Worm (Caenorhabditis elegans) whole organism, midembryonic: ENCODE measurements around the gene glb-32.

Experiments
- T22C8.4 ChIP-seq: fragments of 200-800 bp; sonication (Bioruptor generic); IDR thresholded peaks from 2 replicates; pipeline ENCODE4 v1.3.6; 2022; ENCODE audit warnings: missing genetic modification characterization, missing compliant biosample characterization
- cog-1 ChIP-seq: sonication (generic microtip); optimal IDR thresholded peaks from 2 replicates; lab custom pipeline; 2016; ENCODE audit warnings: missing genetic modification characterization, missing compliant biosample characterization
- flt-1 ChIP-seq: fragments of 200-800 bp; sonication (Bioruptor generic); IDR thresholded peaks from 2 replicates; pipeline ENCODE4 v1.3.6; 2022; ENCODE audit warnings: missing genetic modification characterization, missing compliant biosample characterization
- klf-2 ChIP-seq: fragments of 200-800 bp; sonication (Bioruptor generic); conservative IDR thresholded peaks from 2 replicates; pipeline ENCODE4 v1.3.6; 2022; ENCODE audit warnings: missing genetic modification reagents, missing genetic modification characterization, missing compliant biosample characterization
- med-1 ChIP-seq: sonication (generic microtip); optimal IDR thresholded peaks from 2 replicates; lab custom pipeline; 2017; ENCODE audit warnings: missing genetic modification characterization, mild to moderate bottlenecking, missing compliant biosample characterization, antibody characterized with exemption, missing genetic modification reagents; ENCODE audit not compliant: insufficient read depth
- ref-1 ChIP-seq: fragments of 200-800 bp; sonication (Bioruptor generic); conservative IDR thresholded peaks from 2 replicates; pipeline ENCODE4 v1.3.6; 2022; ENCODE audit warnings: missing genetic modification reagents, missing genetic modification characterization, missing compliant biosample characterization
- tab-1 ChIP-seq: fragments of 200-800 bp; sonication (Bioruptor generic); IDR thresholded peaks from 2 replicates; pipeline ENCODE4 v1.3.6; 2022; ENCODE audit warnings: missing genetic modification characterization, missing compliant biosample characterization
- ztf-23 ChIP-seq: fragments of 200-800 bp; sonication (Bioruptor generic); IDR thresholded peaks from 2 replicates; pipeline ENCODE4 v1.3.6; 2022; ENCODE audit warnings: missing genetic modification reagents, missing genetic modification characterization, missing compliant biosample characterization
- ztf-29 ChIP-seq: fragments of 200-800 bp; sonication (Bioruptor generic); IDR thresholded peaks from 2 replicates; pipeline ENCODE4 v1.3.6; 2022; ENCODE audit warnings: missing genetic modification reagents, missing genetic modification characterization, missing compliant biosample characterization

glb-32 gene

ce11 chrV:5107816-5108215 is 18.5 kb upstream of the glb-32 start, which contains the start of gene srab-3:
TSS of gene srab-3 (minus strand) at chrV:5107916.
- TF ChIP-seq cog-1 (no peak), tab-1 (no peak)

ce11 chrV:5104934-5105333 is 15.6 kb upstream of the glb-32 start, which contains the start of gene srab-2:
TSS of gene srab-2 (minus strand) at chrV:5105034.
- TF ChIP-seq tab-1 (no peak), flt-1 (GFP tag; lab: Robert Waterston, UW) (no peak), ref-1 (GFP tag; lab: Robert Waterston, UW) (no peak), T22C8.4 (GFP tag; lab: Robert Waterston, UW) (no peak), ztf-23 (GFP tag; lab: Robert Waterston, UW) (no peak), klf-2 (GFP tag; lab: Robert Waterston, UW) (no peak), cog-1 (no peak)

ce11 chrV:5102017-5102416 is 12.7 kb upstream of the glb-32 start, which contains the start of gene srab-1:
TSS of gene srab-1 (minus strand) at chrV:5102117.
- TF ChIP-seq klf-2 (GFP tag; lab: Robert Waterston, UW) (no peak), ztf-23 (GFP tag; lab: Robert Waterston, UW) (no peak), ztf-29 (GFP tag; lab: Robert Waterston, UW) (no peak), T22C8.4 (GFP tag; lab: Robert Waterston, UW) (no peak), flt-1 (GFP tag; lab: Robert Waterston, UW) (no peak), tab-1 (no peak), cog-1 (no peak), ref-1 (GFP tag; lab: Robert Waterston, UW) (no peak), med-1 (no peak)

- no peak for TF ChIP-seq cog-1
- no peak for TF ChIP-seq tab-1
Measured at ce11 chrV:5098925-5099324, 9.6 kb upstream of the glb-32 start, which contains the start of gene unc-46. TSS of gene unc-46 (minus strand) at chrV:5099025.

- TF ChIP-seq T22C8.4 (GFP tag; lab: Robert Waterston, UW) (no peak), cog-1 (no peak), klf-2 (GFP tag; lab: Robert Waterston, UW) (no peak), flt-1 (GFP tag; lab: Robert Waterston, UW) (no peak), tab-1 (no peak), ref-1 (GFP tag; lab: Robert Waterston, UW) (no peak), ztf-29 (GFP tag; lab: Robert Waterston, UW) (no peak), med-1 (no peak), ztf-23 (GFP tag; lab: Robert Waterston, UW) (no peak)
Measured at ce11 chrV:5097035-5097434, 7.7 kb upstream of the glb-32 start, which contains the start of gene C04F5.2. TSS of gene C04F5.2 (minus strand) at chrV:5097135.

ce11 chrV:5090386-5090785 is 1.0 kb upstream of the glb-32 start:
- TF ChIP-seq ztf-29 (GFP tag; lab: Robert Waterston, UW): no peak
- TF ChIP-seq flt-1 (GFP tag; lab: Robert Waterston, UW): no peak
- no peak for TF ChIP-seq tab-1
- TF ChIP-seq klf-2 (GFP tag; lab: Robert Waterston, UW): no peak
- TF ChIP-seq T22C8.4 (GFP tag; lab: Robert Waterston, UW): no peak
- TF ChIP-seq ref-1 (GFP tag; lab: Robert Waterston, UW): no peak
- no peak for TF ChIP-seq med-1
- no peak for TF ChIP-seq cog-1
- TF ChIP-seq ztf-23 (GFP tag; lab: Robert Waterston, UW): no peak

ce11 chrV:5088311-5088710 is 1.0 kb downstream of the glb-32 start:
- no peak for TF ChIP-seq ztf-23 (GFP tag; lab: Robert Waterston, UW)
- no peak for TF ChIP-seq tab-1
- no peak for TF ChIP-seq med-1
- no peak for TF ChIP-seq klf-2 (GFP tag; lab: Robert Waterston, UW)
- TF ChIP-seq cog-1: no peak
- TF ChIP-seq T22C8.4 (GFP tag; lab: Robert Waterston, UW): no peak
- no peak for TF ChIP-seq ref-1 (GFP tag; lab: Robert Waterston, UW)
- no peak for TF ChIP-seq ztf-29 (GFP tag; lab: Robert Waterston, UW)
- no peak for TF ChIP-seq flt-1 (GFP tag; lab: Robert Waterston, UW)

ce11 chrV:5086919-5087404 is 2.4 kb downstream of the glb-32 start, which contains the start of gene Y58A7A.5:
TSS of gene Y58A7A.5 (minus strand) at chrV:5086969.
- TF ChIP-seq cog-1: no peak
- TF ChIP-seq med-1: no peak
- no peak for TF ChIP-seq tab-1
- no peak for TF ChIP-seq ztf-23 (GFP tag; lab: Robert Waterston, UW)
- no peak for TF ChIP-seq flt-1 (GFP tag; lab: Robert Waterston, UW)
- no peak for TF ChIP-seq T22C8.4 (GFP tag; lab: Robert Waterston, UW)
- no peak for TF ChIP-seq ztf-29 (GFP tag; lab: Robert Waterston, UW)
- TF ChIP-seq ref-1 (GFP tag; lab: Robert Waterston, UW): no peak
- TF ChIP-seq klf-2 (GFP tag; lab: Robert Waterston, UW): no peak

ce11 chrV:5084957-5085465 is 4.3 kb downstream of the glb-32 start, which contains the start of gene Y58A7A.4:
TSS of gene Y58A7A.4 (minus strand) at chrV:5085007.
- TF ChIP-seq flt-1 (GFP tag; lab: Robert Waterston, UW): no peak
- TF ChIP-seq klf-2 (GFP tag; lab: Robert Waterston, UW): no peak
- no peak for TF ChIP-seq tab-1
- TF ChIP-seq ztf-23 (GFP tag; lab: Robert Waterston, UW): no peak
- TF ChIP-seq ref-1 (GFP tag; lab: Robert Waterston, UW): no peak
- TF ChIP-seq ztf-29 (GFP tag; lab: Robert Waterston, UW): no peak
- TF ChIP-seq T22C8.4 (GFP tag; lab: Robert Waterston, UW): no peak
- TF ChIP-seq med-1: no peak
- no peak for TF ChIP-seq cog-1

ce11 chrV:5080853-5081338 is 8.5 kb downstream of the glb-32 start, which contains the start of gene Y58A7A.3:
TSS of gene Y58A7A.3 (minus strand) at chrV:5080903.
- TF ChIP-seq ztf-29 (GFP tag; lab: Robert Waterston, UW): no peak
- TF ChIP-seq tab-1: no peak
- no peak for TF ChIP-seq ref-1 (GFP tag; lab: Robert Waterston, UW)
- TF ChIP-seq klf-2 (GFP tag; lab: Robert Waterston, UW): no peak
- TF ChIP-seq med-1: no peak
